Worm (Caenorhabditis elegans) whole organism, early embryonic: ENCODE results near the gene C48B4.6.

ENCODE experiments used
- B0310.2 ChIP-seq: sonication (generic microtip); optimal IDR thresholded peaks from 2 replicates; lab custom pipeline; 2016; ENCODE audit warnings: mild to moderate bottlenecking, missing genetic modification characterization, missing compliant biosample characterization
- F13C5.2 ChIP-seq: sonication (generic microtip); optimal IDR thresholded peaks from 2 replicates; lab custom pipeline; 2017; ENCODE audit warnings: mild to moderate bottlenecking, missing genetic modification characterization, inconsistent platforms, missing compliant biosample characterization
- aly-1 ChIP-seq: sonication (generic microtip); optimal IDR thresholded peaks from 2 replicates; lab custom pipeline; 2016; ENCODE audit warnings: missing genetic modification characterization, missing compliant biosample characterization
- ama-1 ChIP-seq: fragments of 150-350 bp; optimal IDR thresholded peaks from 2 replicates; lab custom pipeline; 2014
- ceh-13 ChIP-seq: fragments of 200-800 bp; sonication (Bioruptor generic); optimal IDR thresholded peaks from 2 replicates; lab custom pipeline; 2018; ENCODE audit warnings: mild to moderate bottlenecking, missing genetic modification characterization, missing compliant biosample characterization
- ceh-36 ChIP-seq: sonication (generic microtip); optimal IDR thresholded peaks from 2 replicates; lab custom pipeline; 2016; ENCODE audit warnings: missing genetic modification characterization, inconsistent platforms, missing compliant biosample characterization
- ets-7 ChIP-seq: sonication (generic microtip); optimal IDR thresholded peaks from 2 replicates; lab custom pipeline; 2016; ENCODE audit warnings: missing genotype, missing genetic modification characterization, missing compliant biosample characterization
- flt-1 ChIP-seq: fragments of 200-800 bp; sonication (Bioruptor generic); IDR thresholded peaks from 2 replicates; pipeline ENCODE4 v1.3.6; 2022; ENCODE audit warnings: missing genetic modification characterization, missing compliant biosample characterization
- hmbx-1 ChIP-seq: sonication (generic microtip); optimal IDR thresholded peaks from 2 replicates; lab custom pipeline; 2016; ENCODE audit warnings: mild to moderate bottlenecking, missing genetic modification characterization, missing compliant biosample characterization
- hmg-4 ChIP-seq: fragments of 200-800 bp; sonication (Bioruptor generic); optimal IDR thresholded peaks from 2 replicates; lab custom pipeline; 2018; ENCODE audit warnings: mild to moderate bottlenecking, missing genetic modification characterization, missing compliant biosample characterization
- hnd-1 ChIP-seq: sonication (generic microtip); optimal IDR thresholded peaks from 2 replicates; lab custom pipeline; 2016; ENCODE audit warnings: missing genetic modification characterization, missing compliant biosample characterization
- pes-1 ChIP-seq: fragments of 200-800 bp; sonication (Bioruptor generic); IDR thresholded peaks from 2 replicates; pipeline ENCODE4 v1.3.6; 2022; ENCODE audit warnings: missing genetic modification reagents, missing genetic modification characterization, missing compliant biosample characterization
- scrt-1 ChIP-seq: fragments of 200-800 bp; sonication (Bioruptor generic); IDR thresholded peaks from 2 replicates; pipeline ENCODE4 v1.3.6; 2022; ENCODE audit warnings: missing genetic modification characterization, missing compliant biosample characterization
- sea-1 ChIP-seq: fragments of 200-800 bp; sonication (Bioruptor generic); conservative IDR thresholded peaks from 2 replicates; pipeline ENCODE4 v1.3.6; 2022; ENCODE audit warnings: missing genetic modification characterization, missing compliant biosample characterization
- tbx-11 ChIP-seq: fragments of 200-800 bp; sonication (Bioruptor generic); IDR thresholded peaks from 2 replicates; pipeline ENCODE4 v1.3.6; 2022; ENCODE audit warnings: missing genetic modification characterization, missing compliant biosample characterization
- tbx-37 ChIP-seq: fragments of 200-800 bp; sonication (Bioruptor generic); conservative IDR thresholded peaks from 2 replicates; pipeline ENCODE4 v1.3.6; 2022; ENCODE audit warnings: missing genetic modification reagents, missing genetic modification characterization, missing compliant biosample characterization
- tra-4 ChIP-seq: sonication (generic microtip); optimal IDR thresholded peaks from 2 replicates; lab custom pipeline; 2017; ENCODE audit warnings: missing genetic modification characterization, missing compliant biosample characterization

C48B4.6 gene

DNA sequence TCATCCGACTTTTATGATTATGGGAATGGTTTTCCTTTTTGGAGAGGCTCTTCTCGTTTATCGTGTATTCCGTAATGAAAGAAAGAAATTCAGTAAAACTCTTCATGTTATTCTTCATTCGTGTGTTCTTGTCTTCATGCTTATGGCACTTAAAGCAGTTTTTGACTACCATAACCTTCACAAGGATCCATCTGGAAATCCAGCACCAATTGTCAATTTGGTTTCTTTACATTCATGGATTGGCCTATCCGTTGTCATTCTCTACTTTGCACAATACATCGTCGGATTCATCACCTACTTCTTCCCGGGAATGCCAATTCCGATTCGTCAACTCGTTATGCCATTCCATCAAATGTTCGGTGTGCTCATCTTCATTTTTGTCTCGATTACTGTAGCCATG lies 46.7 kb downstream of the C48B4.6 start:
- no peak for TF ChIP-seq ceh-13 (GFP tag; lab: Kevin White, UChicago)
- TF ChIP-seq ceh-36 (tag; lab: Kevin White, UChicago): no peak
- no peak for TF ChIP-seq ets-7 (tag; lab: Kevin White, UChicago)
- TF ChIP-seq aly-1 (tag; lab: Kevin White, UChicago): no peak
- no peak for TF ChIP-seq flt-1 (GFP tag; lab: Robert Waterston, UW)
- no peak for TF ChIP-seq scrt-1
- no peak for TF ChIP-seq pes-1 (GFP tag; lab: Robert Waterston, UW)
- TF ChIP-seq ama-1: no peak
- TF ChIP-seq B0310.2: no peak

DNA sequence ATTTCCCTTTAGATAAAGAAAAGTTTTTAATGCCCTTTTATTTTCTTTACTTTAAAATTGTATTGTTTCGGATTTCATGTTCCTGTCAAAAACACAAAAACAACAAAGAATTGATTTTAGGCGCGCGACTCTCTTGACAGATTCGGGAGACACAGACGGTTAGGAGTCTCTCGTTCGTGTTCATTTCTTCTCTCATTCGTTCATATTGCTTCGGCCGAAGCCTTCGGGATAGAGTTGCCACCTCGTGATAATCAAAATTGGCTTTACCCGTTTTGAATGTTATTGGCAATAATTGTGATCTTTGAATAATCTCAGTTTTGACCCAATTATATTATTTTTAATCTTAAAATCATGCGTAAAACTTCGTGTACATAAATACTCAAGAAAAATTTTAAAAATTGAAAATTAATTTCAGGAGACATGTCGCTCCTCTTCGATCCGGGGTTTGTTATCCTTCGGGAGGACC lies 47.3 kb downstream of the C48B4.6 start, which contains the start of gene F55H2.5:
Gene F55H2.5, plus strand, starts transcription at position 416 of the 466 bp plus-strand sequence.
- TF ChIP-seq tbx-37 (no peak), ama-1 (no peak), pes-1 (GFP tag; lab: Robert Waterston, UW) (no peak)

DNA sequence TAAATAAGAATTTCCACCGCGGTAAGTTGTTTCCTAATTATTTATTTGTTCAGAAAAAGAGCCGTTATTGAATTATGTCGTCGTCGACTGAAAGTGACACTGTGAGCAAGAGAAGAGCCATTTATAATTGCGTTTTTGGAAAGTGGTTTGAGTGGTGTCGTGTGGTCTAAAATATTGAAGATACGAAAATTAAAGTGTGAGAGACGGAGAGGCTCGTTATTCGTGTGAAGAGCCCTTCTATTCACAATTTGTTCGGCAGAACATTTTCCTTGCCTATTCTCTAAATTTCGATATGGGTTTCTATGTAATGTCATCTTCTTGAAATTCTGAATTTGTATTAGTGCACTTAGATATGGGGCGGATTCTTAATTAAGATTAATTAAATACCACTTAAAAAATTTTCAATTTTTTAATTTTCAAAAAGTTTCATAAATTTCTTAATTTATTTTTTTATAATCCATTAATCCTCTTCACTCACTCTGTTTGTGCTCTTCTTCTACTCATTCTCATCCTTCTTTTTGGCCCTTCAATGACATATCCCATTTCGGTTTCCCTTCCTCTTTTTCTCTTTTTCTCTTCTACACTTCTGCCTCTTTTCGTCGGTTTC lies 48.5 kb downstream of the C48B4.6 start:
- no peak for TF ChIP-seq hmg-4
- TF ChIP-seq ceh-36 (tag; lab: Kevin White, UChicago): no peak
- TF ChIP-seq pes-1 (GFP tag; lab: Robert Waterston, UW): no peak
- no peak for TF ChIP-seq tra-4 (tag; lab: Kevin White, UChicago)
- no peak for TF ChIP-seq ets-7 (tag; lab: Kevin White, UChicago)
- TF ChIP-seq scrt-1: no peak
- no peak for TF ChIP-seq tbx-37
- TF ChIP-seq tbx-11 (GFP tag; lab: Robert Waterston, UW): no peak
- TF ChIP-seq ceh-13 (GFP tag; lab: Kevin White, UChicago): no peak
- TF ChIP-seq hnd-1 (tag; lab: Kevin White, UChicago): no peak
- no peak for TF ChIP-seq flt-1 (GFP tag; lab: Robert Waterston, UW)
- no peak for TF ChIP-seq B0310.2
- TF ChIP-seq F13C5.2 (tag; lab: Kevin White, UChicago): no peak
- TF ChIP-seq hmbx-1 (tag; lab: Kevin White, UChicago): no peak
- no peak for TF ChIP-seq aly-1 (tag; lab: Kevin White, UChicago)
- no peak for TF ChIP-seq sea-1 (GFP tag; lab: Robert Waterston, UW)
- TF ChIP-seq ama-1: no peak

- TF ChIP-seq flt-1 (GFP tag; lab: Robert Waterston, UW) (no peak), ets-7 (tag; lab: Kevin White, UChicago) (no peak), tbx-11 (GFP tag; lab: Robert Waterston, UW) (no peak), hnd-1 (tag; lab: Kevin White, UChicago) (no peak), hmbx-1 (tag; lab: Kevin White, UChicago) (no peak), F13C5.2 (tag; lab: Kevin White, UChicago) (peak; percentile 1), ama-1 (no peak), hmg-4 (peak; percentile 6)
These were observed 50.6 kb downstream of the C48B4.6 start, which contains the start of gene vha-14 for ce11 chrIII:9507799-9508198. Gene vha-14, plus strand, starts transcription at chrIII:9508100.
